Fruit fly (Drosophila melanogaster) whole organism, embryonic: ENCODE results near the gene Tailor.
A peak's percentile ranks its signal among the peaks of the same experiment; 100 is the strongest.

Source experiments
- Adf1 ChIP-seq: fragments of 200-800 bp; sonication (Bioruptor generic); IDR thresholded peaks from 2 replicates; pipeline ENCODE4 v1.3.6; 2022; ENCODE audit warnings: missing biosample characterization, missing genetic modification characterization
- Atf-2 ChIP-seq: fragments of 200-800 bp; sonication (Bioruptor generic); optimal IDR thresholded peaks from 2 replicates; lab custom pipeline; 2016; ENCODE audit warnings: missing biosample characterization, missing genetic modification characterization
- CG10565 ChIP-seq: fragments of 200-800 bp; sonication (Bioruptor generic); optimal IDR thresholded peaks from 3 replicates; lab custom pipeline; 2016; ENCODE audit warnings: missing biosample characterization, mild to moderate bottlenecking, missing genetic modification characterization
- CG11398 ChIP-seq: fragments of 200-800 bp; sonication (Bioruptor generic); optimal IDR thresholded peaks from 2 replicates; lab custom pipeline; 2016; ENCODE audit warnings: missing biosample characterization, missing genetic modification characterization
- CG11504 ChIP-seq: fragments of 200-800 bp; sonication (Bioruptor generic); optimal IDR thresholded peaks from 3 replicates; lab custom pipeline; 2019; ENCODE audit warnings: missing biosample characterization, mild to moderate bottlenecking, missing genetic modification characterization, moderate library complexity
- CG11695 ChIP-seq: fragments of 200-800 bp; sonication (Bioruptor generic); IDR thresholded peaks from 3 replicates; pipeline ENCODE4 v1.3.6; 2022; ENCODE audit warnings: missing biosample characterization, missing genetic modification characterization
- CG16779 ChIP-seq: fragments of 200-800 bp; sonication (Bioruptor generic); IDR thresholded peaks from 2 replicates; pipeline ENCODE4 v1.3.6; 2022; ENCODE audit warnings: missing biosample characterization, missing genetic modification characterization
- CG17186 ChIP-seq: fragments of 200-800 bp; sonication (Bioruptor generic); optimal IDR thresholded peaks from 3 replicates; lab custom pipeline; 2017; ENCODE audit warnings: missing biosample characterization, missing genetic modification reagents, missing genetic modification characterization
- CG17829 ChIP-seq: fragments of 200-800 bp; optimal IDR thresholded peaks from 2 replicates; lab custom pipeline; 2019; ENCODE audit warnings: missing biosample characterization, mild to moderate bottlenecking, missing genetic modification characterization, moderate library complexity
- CG2875 ChIP-seq: fragments of 200-800 bp; sonication (Bioruptor generic); optimal IDR thresholded peaks from 2 replicates; lab custom pipeline; 2017; ENCODE audit warnings: missing biosample characterization, mild to moderate bottlenecking, missing genetic modification characterization, missing genetic modification reagents
- CG31365 ChIP-seq: fragments of 200-800 bp; sonication (Bioruptor generic); optimal IDR thresholded peaks from 2 replicates; lab custom pipeline; 2018; ENCODE audit warnings: missing biosample characterization, mild to moderate bottlenecking, missing genetic modification characterization
- CG32532 ChIP-seq: fragments of 200-800 bp; sonication (Bioruptor generic); IDR thresholded peaks from 2 replicates; pipeline ENCODE4 v1.3.6; 2022; ENCODE audit warnings: missing biosample characterization, missing genetic modification characterization
- CG3847 ChIP-seq: fragments of 200-800 bp; sonication (Bioruptor generic); IDR thresholded peaks from 2 replicates; pipeline ENCODE4 v1.3.6; 2022; ENCODE audit warnings: missing biosample characterization, missing genetic modification characterization
- CG4328 ChIP-seq: fragments of 200-800 bp; sonication (Bioruptor generic); optimal IDR thresholded peaks from 3 replicates; lab custom pipeline; 2017; ENCODE audit warnings: missing biosample characterization, missing genetic modification reagents, missing genetic modification characterization
- CG5180 ChIP-seq: fragments of 200-800 bp; sonication (Bioruptor generic); optimal IDR thresholded peaks from 3 replicates; lab custom pipeline; 2017; ENCODE audit warnings: missing biosample characterization, missing genetic modification characterization, mild to moderate bottlenecking, moderate library complexity, missing genetic modification reagents
- CG6175 ChIP-seq: fragments of 200-800 bp; sonication (Bioruptor generic); IDR thresholded peaks from 3 replicates; pipeline ENCODE4 v1.3.6; 2022; ENCODE audit warnings: missing biosample characterization, missing genetic modification characterization
- CG6254 ChIP-seq: fragments of 200-800 bp; sonication (Bioruptor generic); optimal IDR thresholded peaks from 3 replicates; lab custom pipeline; 2017; ENCODE audit warnings: mild to moderate bottlenecking, missing biosample characterization, missing genetic modification reagents, missing genetic modification characterization
- CG6765 ChIP-seq: fragments of 200-800 bp; sonication (Bioruptor generic); optimal IDR thresholded peaks from 3 replicates; lab custom pipeline; 2017; ENCODE audit warnings: missing biosample characterization, mild to moderate bottlenecking, missing genetic modification characterization
- CG9215 ChIP-seq: fragments of 200-800 bp; sonication (Bioruptor generic); IDR thresholded peaks from 2 replicates; pipeline ENCODE4 v1.3.6; 2022; ENCODE audit warnings: missing biosample characterization, missing genetic modification characterization
- CG9727 ChIP-seq: fragments of 200-800 bp; sonication (Bioruptor generic); optimal IDR thresholded peaks from 3 replicates; lab custom pipeline; 2017; ENCODE audit warnings: missing biosample characterization, mild to moderate bottlenecking, missing genetic modification characterization
- Dbx ChIP-seq: fragments of 200-800 bp; sonication (Bioruptor generic); IDR thresholded peaks from 3 replicates; pipeline ENCODE4 v1.3.6; 2022; ENCODE audit warnings: missing biosample characterization, missing genetic modification characterization
- Fer1 ChIP-seq: fragments of 200-800 bp; sonication (Bioruptor generic); optimal IDR thresholded peaks from 2 replicates; lab custom pipeline; 2017; ENCODE audit warnings: missing biosample characterization, mild to moderate bottlenecking, missing genetic modification characterization
- Fer2 ChIP-seq: fragments of 200-800 bp; sonication (Bioruptor generic); optimal IDR thresholded peaks from 2 replicates; lab custom pipeline; 2018; ENCODE audit warnings: missing biosample characterization, mild to moderate bottlenecking, missing genetic modification characterization, moderate library complexity
- Lim3 ChIP-seq: fragments of 200-800 bp; sonication (Bioruptor generic); IDR thresholded peaks from 2 replicates; pipeline ENCODE4 v1.3.6; 2022; ENCODE audit warnings: missing biosample characterization, missing genetic modification characterization
- Lpt ChIP-seq: fragments of >200 bp; optimal IDR thresholded peaks from 2 replicates; lab custom pipeline; 2018; ENCODE audit warnings: missing biosample characterization, missing genetic modification characterization
- Max ChIP-seq: fragments of 200-800 bp; sonication (Bioruptor generic); optimal IDR thresholded peaks from 2 replicates; lab custom pipeline; 2016; ENCODE audit warnings: missing biosample characterization, mild to moderate bottlenecking, missing genetic modification characterization
- Opbp ChIP-seq: fragments of 200-800 bp; sonication (Bioruptor generic); IDR thresholded peaks from 3 replicates; pipeline ENCODE4 v1.3.6; 2022; ENCODE audit warnings: missing biosample characterization, missing genetic modification characterization; ENCODE audit not compliant: partially characterized antibody
- PHDP ChIP-seq: fragments of 200-800 bp; sonication (Bioruptor generic); optimal IDR thresholded peaks from 3 replicates; lab custom pipeline; 2018; ENCODE audit warnings: missing biosample characterization, mild to moderate bottlenecking, missing genetic modification characterization, moderate library complexity
- Usf ChIP-seq: fragments of 200-800 bp; sonication (Bioruptor generic); optimal IDR thresholded peaks from 2 replicates; lab custom pipeline; 2017; ENCODE audit warnings: missing genotype, missing biosample characterization, missing genetic modification characterization
- Xbp1 ChIP-seq: fragments of 200-800 bp; sonication (Bioruptor generic); optimal IDR thresholded peaks from 3 replicates; lab custom pipeline; 2016; ENCODE audit warnings: missing biosample characterization, mild to moderate bottlenecking, missing genetic modification characterization
- Xrp1 ChIP-seq: fragments of 200-800 bp; sonication (Bioruptor generic); IDR thresholded peaks from 2 replicates; pipeline ENCODE4 v1.3.6; 2022; ENCODE audit warnings: missing biosample characterization, missing genetic modification characterization
- ash1 ChIP-seq: fragments of 200-800 bp; sonication (Bioruptor generic); optimal IDR thresholded peaks from 2 replicates; lab custom pipeline; 2018; ENCODE audit warnings: missing biosample characterization, mild to moderate bottlenecking, missing genetic modification characterization
- bigmax ChIP-seq: fragments of 200-800 bp; sonication (Bioruptor generic); optimal IDR thresholded peaks from 2 replicates; lab custom pipeline; 2018; ENCODE audit warnings: missing biosample characterization, mild to moderate bottlenecking, missing genetic modification characterization
- bsh ChIP-seq, 2 experiments: fragments of 200-800 bp; sonication (Bioruptor generic); optimal IDR thresholded peaks; 2 replicates each; lab custom pipeline; 2017 to 2018; ENCODE audit warnings: mild to moderate bottlenecking in 2 of 2, missing biosample characterization in 2 of 2, missing genetic modification characterization in 2 of 2, moderate library complexity in 1 of 2
- chn ChIP-seq: fragments of 200-800 bp; sonication (Bioruptor generic); optimal IDR thresholded peaks from 2 replicates; lab custom pipeline; 2016; ENCODE audit warnings: missing biosample characterization, missing genetic modification characterization
- corto ChIP-seq: fragments of 200-800 bp; sonication (Bioruptor generic); optimal IDR thresholded peaks from 2 replicates; lab custom pipeline; 2016; ENCODE audit warnings: missing biosample characterization, mild to moderate bottlenecking, missing genetic modification characterization, moderate library complexity
- disco-r ChIP-seq: fragments of 200-800 bp; sonication (Bioruptor generic); optimal IDR thresholded peaks from 2 replicates; lab custom pipeline; 2016; ENCODE audit warnings: missing biosample characterization, missing genetic modification characterization
- grau ChIP-seq: fragments of 200-800 bp; optimal IDR thresholded peaks from 3 replicates; lab custom pipeline; 2019; ENCODE audit warnings: missing biosample characterization, mild to moderate bottlenecking, missing genetic modification characterization, moderate library complexity
- grn ChIP-seq: fragments of 200-800 bp; sonication (Bioruptor generic); optimal IDR thresholded peaks from 3 replicates; lab custom pipeline; 2017; ENCODE audit warnings: missing biosample characterization, missing genetic modification characterization
- hb ChIP-seq: fragments of 200-800 bp; sonication (Bioruptor generic); IDR thresholded peaks from 3 replicates; pipeline ENCODE4 v1.3.6; 2022; ENCODE audit warnings: missing biosample characterization, missing genetic modification characterization; ENCODE audit not compliant: partially characterized antibody
- kay ChIP-seq: fragments of 200-800 bp; sonication (Bioruptor generic); optimal IDR thresholded peaks from 2 replicates; lab custom pipeline; 2016; ENCODE audit warnings: missing biosample characterization, missing genetic modification characterization
- knrl ChIP-seq: fragments of 200-800 bp; sonication (Bioruptor generic); IDR thresholded peaks from 3 replicates; pipeline ENCODE4 v1.3.6; 2022; ENCODE audit warnings: missing biosample characterization, missing genetic modification characterization; ENCODE audit not compliant: partially characterized antibody
- luna ChIP-seq: fragments of 200-800 bp; sonication (Bioruptor generic); optimal IDR thresholded peaks from 2 replicates; lab custom pipeline; 2016; ENCODE audit warnings: missing biosample characterization, missing genetic modification characterization
- ranshi ChIP-seq: fragments of 200-800 bp; sonication (Bioruptor generic); IDR thresholded peaks from 2 replicates; pipeline ENCODE4 v1.3.6; 2022; ENCODE audit warnings: missing biosample characterization, missing genetic modification characterization
- sima ChIP-seq: fragments of 200-800 bp; sonication (Bioruptor generic); optimal IDR thresholded peaks from 2 replicates; lab custom pipeline; 2016; ENCODE audit warnings: missing biosample characterization, missing genetic modification characterization
- sob ChIP-seq: fragments of 200-800 bp; sonication (Bioruptor generic); IDR thresholded peaks from 2 replicates; pipeline ENCODE4 v1.3.6; 2022; ENCODE audit warnings: missing biosample characterization, missing genetic modification characterization
- sqz ChIP-seq: fragments of 200-800 bp; sonication (Bioruptor generic); optimal IDR thresholded peaks from 3 replicates; lab custom pipeline; 2018; ENCODE audit warnings: missing biosample characterization, mild to moderate bottlenecking, missing genetic modification characterization
- sr ChIP-seq: fragments of 200-800 bp; sonication (Bioruptor generic); IDR thresholded peaks from 3 replicates; pipeline ENCODE4 v1.3.6; 2022; ENCODE audit warnings: missing biosample characterization, missing genetic modification characterization
- tna ChIP-seq: fragments of 200-800 bp; sonication (Bioruptor generic); IDR thresholded peaks from 2 replicates; pipeline ENCODE4 v1.3.6; 2022; ENCODE audit warnings: missing biosample characterization, missing genetic modification characterization; ENCODE audit not compliant: partially characterized antibody
- toy ChIP-seq: fragments of 200-800 bp; sonication (Bioruptor generic); IDR thresholded peaks from 2 replicates; pipeline ENCODE4 v1.3.6; 2022; ENCODE audit warnings: missing biosample characterization, missing genetic modification characterization
- unpg ChIP-seq: fragments of 200-800 bp; sonication (Bioruptor generic); optimal IDR thresholded peaks from 3 replicates; lab custom pipeline; 2018; ENCODE audit warnings: missing biosample characterization, mild to moderate bottlenecking, missing genetic modification characterization, moderate library complexity
- usp ChIP-seq: fragments of >200 bp; optimal IDR thresholded peaks from 2 replicates; lab custom pipeline; 2017; ENCODE audit warnings: missing biosample characterization, missing genetic modification characterization

Tailor gene

dm6 chr3R:7091904-7092303 lies 6.0 kb upstream of the Tailor start (continued):
- TF ChIP-seq CG3847 (peak; percentile 43), usp (GFP tag; lab: Kevin White, UChicago) (no peak), Xbp1 (peak; percentile 44), toy (no peak), chn (GFP tag; lab: Kevin White, UChicago) (no peak), bigmax (GFP tag; lab: Kevin White, UChicago) (peak; percentile 8), Opbp (GFP tag; lab: Robert Waterston, UW) (peak; percentile 86), CG6175 (GFP tag; lab: Robert Waterston, UW) (no peak), Fer1 (GFP tag; lab: Kevin White, UChicago) (no peak), sima (GFP tag; lab: Kevin White, UChicago) (no peak), CG6254 (GFP tag; lab: Kevin White, UChicago) (no peak), CG32532 (no peak), ranshi (GFP tag; lab: Robert Waterston, UW) (no peak), bsh (GFP tag; optimal IDR thresholded peaks at IDR 0.05; lab: Kevin White, UChicago) (peak in 1 of 2 experiments; percentile 16), Dbx (no peak), CG6765 (GFP tag; lab: Kevin White, UChicago) (no peak), CG11504 (tag; lab: Kevin White, UChicago) (peak; percentile 65), CG17829 (tag; lab: Kevin White, UChicago) (peak; percentile 42), CG4328 (no peak), CG31365 (tag; lab: Kevin White, UChicago) (no peak), Lim3 (no peak), Max (GFP tag; lab: Kevin White, UChicago) (no peak), PHDP (tag; lab: Kevin White, UChicago) (no peak), CG9727 (no peak), grau (peak; percentile 40), hb (GFP tag; lab: Robert Waterston, UW) (peak; percentile 70; the same call in 2 of the 3 replicates), CG5180 (GFP tag; lab: Kevin White, UChicago) (no peak), CG17186 (GFP tag; lab: Kevin White, UChicago) (peak; percentile 3), grn (GFP tag; lab: Kevin White, UChicago) (no peak), luna (GFP tag; lab: Kevin White, UChicago) (no peak), tna (0 out of 2 replicates have a peak, but pooled peaks have one; percentile 11), Adf1 (no peak), CG11398 (GFP tag; lab: Kevin White, UChicago) (no peak), CG9215 (GFP tag; lab: Robert Waterston, UW) (no peak), ash1 (GFP tag; lab: Kevin White, UChicago) (peak; percentile 17), kay (peak; percentile 34), Lpt (GFP tag; lab: Kevin White, UChicago) (no peak), corto (GFP tag; lab: Kevin White, UChicago) (no peak), sr (no peak), CG2875 (GFP tag; lab: Kevin White, UChicago) (no peak), Usf (GFP tag; lab: Kevin White, UChicago) (no peak), Atf-2 (GFP tag; lab: Kevin White, UChicago) (no peak), CG11695 (GFP tag; lab: Robert Waterston, UW) (no peak), unpg (GFP tag; lab: Kevin White, UChicago) (peak; percentile 34), CG10565 (GFP tag; lab: Kevin White, UChicago) (no peak), disco-r (GFP tag; lab: Kevin White, UChicago) (no peak), knrl (peak; percentile 70; the same call in 2 of the 3 replicates), Xrp1 (GFP tag; lab: Robert Waterston, UW) (no peak; the same call in 1 of the 2 replicates), CG16779 (GFP tag; lab: Robert Waterston, UW) (no peak), sob (GFP tag; lab: Robert Waterston, UW) (no peak), sqz (no peak), Fer2 (tag; lab: Kevin White, UChicago) (no peak)
